Worm (Caenorhabditis elegans) whole organism, young adult: ENCODE results near the gene F38A5.2.
A peak's percentile ranks its signal among the peaks of the same experiment; 100 is the strongest.
"Not testable (repeated sequence)": the region's sequence is repeated elsewhere in the genome, so short reads cannot be mapped to it uniquely, and the experiment has no call there.

Experiments used
- F10E7.11 ChIP-seq: sonication (generic microtip); optimal IDR thresholded peaks from 2 replicates; lab custom pipeline; 2017; ENCODE audit warnings: mild to moderate bottlenecking, missing genetic modification characterization, moderate library complexity, missing compliant biosample characterization
- F33H1.4 ChIP-seq: fragments of 200-800 bp; sonication (Bioruptor generic); IDR thresholded peaks from 2 replicates; pipeline ENCODE4 v1.3.6; 2022; ENCODE audit warnings: missing genetic modification reagents, missing genetic modification characterization, missing compliant biosample characterization
- F49E8.2 ChIP-seq: sonication (generic microtip); optimal IDR thresholded peaks from 3 replicates; lab custom pipeline; 2017; ENCODE audit warnings: missing genetic modification characterization, mild to moderate bottlenecking, missing compliant biosample characterization, antibody characterized with exemption, moderate library complexity; ENCODE audit not compliant: insufficient read depth
- F52B5.7 ChIP-seq: sonication (generic microtip); optimal IDR thresholded peaks from 2 replicates; lab custom pipeline; 2016; ENCODE audit warnings: mild to moderate bottlenecking, missing genetic modification characterization, missing compliant biosample characterization
- F55B11.4 ChIP-seq: sonication (generic microtip); optimal IDR thresholded peaks from 2 replicates; lab custom pipeline; 2016; ENCODE audit warnings: missing compliant biosample characterization, missing genetic modification characterization, borderline replicate concordance; ENCODE audit not compliant: insufficient read depth
- Y53F4B.3 ChIP-seq: fragments of 200-800 bp; sonication (Bioruptor generic); IDR thresholded peaks from 2 replicates; pipeline ENCODE4 v1.3.6; 2022; ENCODE audit warnings: missing genetic modification reagents, missing genetic modification characterization, missing compliant biosample characterization
- Y53G8AR.9 ChIP-seq: fragments of 200-800 bp; sonication (Bioruptor generic); conservative IDR thresholded peaks from 2 replicates; pipeline ENCODE4 v1.3.6; 2022; ENCODE audit warnings: missing genetic modification reagents, missing genetic modification characterization, missing compliant biosample characterization
- Y67H2A.10 ChIP-seq: fragments of 200-800 bp; sonication (Bioruptor generic); conservative IDR thresholded peaks from 2 replicates; pipeline ENCODE4 v1.3.6; 2022; ENCODE audit warnings: missing genetic modification reagents, missing genetic modification characterization, missing compliant biosample characterization
- Y79H2A.3 ChIP-seq: fragments of 200-800 bp; sonication (Bioruptor generic); conservative IDR thresholded peaks from 2 replicates; pipeline ENCODE4 v1.3.6; 2022; ENCODE audit warnings: missing genetic modification reagents, missing genetic modification characterization, missing compliant biosample characterization
- akir-1 ChIP-seq: fragments of 200-800 bp; sonication (Bioruptor generic); optimal IDR thresholded peaks from 2 replicates; lab custom pipeline; 2018; ENCODE audit warnings: mild to moderate bottlenecking, missing genetic modification characterization, moderate library complexity, missing compliant biosample characterization
- aptf-2 ChIP-seq: fragments of 200-800 bp; sonication (Bioruptor generic); conservative IDR thresholded peaks from 2 replicates; pipeline ENCODE4 v1.3.6; 2022; ENCODE audit warnings: missing genetic modification reagents, missing genetic modification characterization, missing compliant biosample characterization
- athp-1 ChIP-seq: sonication (generic microtip); optimal IDR thresholded peaks from 2 replicates; lab custom pipeline; 2017; ENCODE audit warnings: mild to moderate bottlenecking, missing genetic modification characterization, missing compliant biosample characterization
- attf-3 ChIP-seq: fragments of 200-800 bp; sonication (Bioruptor generic); conservative IDR thresholded peaks from 2 replicates; pipeline ENCODE4 v1.3.6; 2022; ENCODE audit warnings: missing genetic modification reagents, missing genetic modification characterization, missing compliant biosample characterization
- attf-6 ChIP-seq: fragments of 200-800 bp; sonication (Bioruptor generic); IDR thresholded peaks from 2 replicates; pipeline ENCODE4 v1.3.6; 2022; ENCODE audit warnings: missing genetic modification reagents, missing genetic modification characterization, missing compliant biosample characterization
- bed-2 ChIP-seq: fragments of 200-800 bp; sonication (Bioruptor generic); IDR thresholded peaks from 2 replicates; pipeline ENCODE4 v1.3.6; 2022; ENCODE audit warnings: missing genetic modification reagents, missing genetic modification characterization, missing compliant biosample characterization
- cebp-1 ChIP-seq, 2 experiments: fragments of 200-800 bp in 1 of 2; sonication (Bioruptor generic) in 1 of 2; sonication (generic microtip) in 1 of 2; IDR thresholded peaks in 1 of 2; optimal IDR thresholded peaks in 1 of 2; 2 replicates each; pipeline versions ENCODE4 v1.3.6 to Lab custom; 2017 to 2022; ENCODE audit warnings: missing compliant biosample characterization in 2 of 2, missing genetic modification characterization in 2 of 2, mild to moderate bottlenecking in 1 of 2, missing genetic modification reagents in 1 of 2, moderate library complexity in 1 of 2
- cebp-2 ChIP-seq: fragments of 200-800 bp; sonication (Bioruptor generic); IDR thresholded peaks from 2 replicates; pipeline ENCODE4 v1.3.6; 2022; ENCODE audit warnings: missing genetic modification characterization, missing compliant biosample characterization
- ceh-58 ChIP-seq: fragments of 200-800 bp; sonication (Bioruptor generic); IDR thresholded peaks from 2 replicates; pipeline ENCODE4 v1.3.6; 2022; ENCODE audit warnings: missing genetic modification characterization, missing compliant biosample characterization
- ceh-91 ChIP-seq: fragments of 200-800 bp; sonication (Bioruptor generic); IDR thresholded peaks from 2 replicates; pipeline ENCODE4 v1.3.6; 2022; ENCODE audit warnings: missing genetic modification reagents, missing genetic modification characterization, missing compliant biosample characterization
- efl-1 ChIP-seq: fragments of 150-350 bp; optimal IDR thresholded peaks from 2 replicates; lab custom pipeline; 2014; ENCODE audit warnings: missing biosample characterization, missing genetic modification reagents, missing genetic modification characterization
- egl-44 ChIP-seq: fragments of 200-800 bp; sonication (Bioruptor generic); IDR thresholded peaks from 2 replicates; pipeline ENCODE4 v1.3.6; 2022; ENCODE audit warnings: missing genetic modification reagents, missing genetic modification characterization, missing compliant biosample characterization
- ets-4 ChIP-seq: fragments of 200-800 bp; sonication (Bioruptor generic); optimal IDR thresholded peaks from 2 replicates; lab custom pipeline; 2018; ENCODE audit warnings: mild to moderate bottlenecking, missing genetic modification characterization, missing compliant biosample characterization
- fkh-3 ChIP-seq: sonication (generic microtip); optimal IDR thresholded peaks from 2 replicates; lab custom pipeline; 2016; ENCODE audit warnings: mild to moderate bottlenecking, missing genetic modification characterization, missing compliant biosample characterization
- gei-17 ChIP-seq: fragments of 200-800 bp; sonication (Bioruptor generic); optimal IDR thresholded peaks from 2 replicates; lab custom pipeline; 2018; ENCODE audit warnings: mild to moderate bottlenecking, missing genetic modification characterization, missing compliant biosample characterization
- him-1 ChIP-seq: sonication (generic microtip); optimal IDR thresholded peaks from 2 replicates; lab custom pipeline; 2016; ENCODE audit warnings: missing genotype, missing genetic modification reagents, missing genetic modification characterization, missing compliant biosample characterization
- hlh-12 ChIP-seq: sonication (generic microtip); optimal IDR thresholded peaks from 2 replicates; lab custom pipeline; 2016; ENCODE audit warnings: missing genetic modification characterization, missing compliant biosample characterization
- hmg-20 ChIP-seq: fragments of 200-800 bp; sonication (Bioruptor generic); IDR thresholded peaks from 2 replicates; pipeline ENCODE4 v1.3.6; 2022; ENCODE audit warnings: missing genetic modification reagents, missing genetic modification characterization, missing compliant biosample characterization
- lin-35 ChIP-seq, 3 experiments: fragments of 150-350 bp in 2 of 3; sonication (generic microtip) in 1 of 3; optimal IDR thresholded peaks; 2 replicates each; lab custom pipeline; 2014 to 2018; ENCODE audit warnings: missing biosample characterization in 3 of 3, missing genetic modification characterization in 3 of 3, missing genetic modification reagents in 3 of 3
- lsy-27 ChIP-seq: sonication (generic microtip); optimal IDR thresholded peaks from 2 replicates; lab custom pipeline; 2017; ENCODE audit warnings: missing genetic modification characterization, mild to moderate bottlenecking, missing compliant biosample characterization, antibody characterized with exemption, missing genotype, borderline replicate concordance; ENCODE audit not compliant: insufficient read depth
- madf-3 ChIP-seq: fragments of 200-800 bp; sonication (Bioruptor generic); IDR thresholded peaks from 2 replicates; pipeline ENCODE4 v1.3.6; 2022; ENCODE audit warnings: missing genetic modification reagents, missing genetic modification characterization, missing compliant biosample characterization
- mcd-1 ChIP-seq: fragments of 200-800 bp; sonication (Bioruptor generic); IDR thresholded peaks from 2 replicates; pipeline ENCODE4 v1.3.6; 2022; ENCODE audit warnings: missing genetic modification reagents, missing genetic modification characterization, missing compliant biosample characterization
- mel-28 ChIP-seq: sonication (generic microtip); optimal IDR thresholded peaks from 2 replicates; lab custom pipeline; 2016; ENCODE audit warnings: borderline replicate concordance, mild to moderate bottlenecking, missing genetic modification characterization, missing compliant biosample characterization
- mxl-1 ChIP-seq: sonication (generic microtip); optimal IDR thresholded peaks from 2 replicates; lab custom pipeline; 2016; ENCODE audit warnings: missing genetic modification characterization, missing compliant biosample characterization
- nfya-1 ChIP-seq: sonication (generic microtip); optimal IDR thresholded peaks from 2 replicates; lab custom pipeline; 2017; ENCODE audit warnings: antibody characterized with exemption, missing compliant biosample characterization, missing genetic modification characterization, borderline replicate concordance; ENCODE audit not compliant: insufficient read depth
- rec-8 ChIP-seq, 2 experiments: sonication (generic microtip); optimal IDR thresholded peaks; 2 replicates each; lab custom pipeline; 2016; ENCODE audit warnings: mild to moderate bottlenecking in 2 of 2, missing genetic modification characterization in 2 of 2, missing genetic modification reagents in 2 of 2, missing genotype in 2 of 2, missing biosample characterization in 1 of 2, missing compliant biosample characterization in 1 of 2, moderate library complexity in 1 of 2
- rpc-1 ChIP-seq, 2 experiments: fragments of 150-350 bp in 1 of 2; sonication (generic microtip) in 1 of 2; optimal IDR thresholded peaks; 2 replicates each; lab custom pipeline; 2014 to 2018; ENCODE audit warnings: missing biosample characterization in 1 of 2, missing genetic modification characterization in 1 of 2, missing genetic modification reagents in 1 of 2, missing genotype in 1 of 2
- snpc-1.3 ChIP-seq: sonication (generic microtip); optimal IDR thresholded peaks from 2 replicates; lab custom pipeline; 2017; ENCODE audit warnings: missing genetic modification characterization, mild to moderate bottlenecking, missing compliant biosample characterization, antibody characterized with exemption, moderate library complexity, missing genotype, missing genetic modification reagents; ENCODE audit not compliant: insufficient read depth
- snpc-3.4 ChIP-seq: sonication (generic microtip); optimal IDR thresholded peaks from 2 replicates; lab custom pipeline; 2017; ENCODE audit warnings: missing genetic modification characterization, mild to moderate bottlenecking, missing compliant biosample characterization, antibody characterized with exemption, moderate library complexity, missing genotype, missing genetic modification reagents
- snpc-4 ChIP-seq, 5 experiments: fragments of 150-350 bp in 1 of 5; sonication (generic microtip) in 4 of 5; optimal IDR thresholded peaks; 2 replicates each; lab custom pipeline; 2014 to 2018; ENCODE audit warnings: missing genetic modification characterization in 5 of 5, missing biosample characterization in 3 of 5, antibody characterized with exemption in 2 of 5, mild to moderate bottlenecking in 2 of 5, missing compliant biosample characterization in 2 of 5, missing genotype in 2 of 5, moderate library complexity in 2 of 5, missing genetic modification reagents in 1 of 5
- tbp1 ChIP-seq: fragments of 200-800 bp; sonication (Bioruptor generic); optimal IDR thresholded peaks from 2 replicates; lab custom pipeline; 2018; ENCODE audit warnings: mild to moderate bottlenecking, missing genetic modification characterization, missing compliant biosample characterization
- tbx-9 ChIP-seq: sonication (generic microtip); optimal IDR thresholded peaks from 2 replicates; lab custom pipeline; 2016; ENCODE audit warnings: borderline replicate concordance, missing genetic modification characterization, inconsistent platforms, missing compliant biosample characterization
- ztf-25 ChIP-seq: fragments of 200-800 bp; sonication (Bioruptor generic); IDR thresholded peaks from 2 replicates; pipeline ENCODE4 v1.3.6; 2022; ENCODE audit warnings: missing genetic modification reagents, missing genetic modification characterization, missing compliant biosample characterization
- ztf-6 ChIP-seq: fragments of 200-800 bp; sonication (Bioruptor generic); IDR thresholded peaks from 2 replicates; pipeline ENCODE4 v1.3.6; 2022; ENCODE audit warnings: missing genetic modification reagents, missing genetic modification characterization, missing compliant biosample characterization

The F38A5.2 gene

DNA sequence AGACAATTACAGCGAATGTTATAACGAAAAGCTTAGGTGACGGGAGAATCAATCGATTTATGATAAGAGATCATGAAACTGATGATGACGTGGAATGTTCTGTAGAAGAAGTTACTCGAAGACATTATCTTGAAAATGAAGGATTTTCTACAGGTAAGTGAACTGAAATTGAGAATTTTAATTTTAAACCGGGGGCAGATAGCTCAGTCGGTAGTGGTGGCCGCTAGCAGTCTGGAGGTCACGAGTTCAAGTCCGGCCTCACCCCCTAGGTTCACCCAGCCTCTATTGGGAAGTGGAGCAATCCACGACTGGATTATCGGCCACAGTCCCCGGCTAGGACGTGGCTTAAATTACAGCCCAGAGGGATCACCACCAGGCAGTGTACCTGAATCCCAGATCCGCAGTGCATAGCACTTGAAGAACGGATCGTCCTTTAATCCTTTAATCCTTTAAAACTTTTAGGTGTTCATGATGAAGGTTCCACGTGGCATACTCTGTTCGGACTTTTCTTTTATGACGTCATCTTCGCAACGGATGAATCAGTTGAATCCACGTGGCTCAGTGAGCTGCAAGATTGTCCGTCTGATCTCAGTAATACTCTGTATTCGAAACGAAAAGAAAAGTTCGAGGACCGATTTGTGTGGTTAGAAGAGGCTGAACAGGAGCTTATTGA lies 33.7 kb downstream of the F38A5.2 start:
- TF ChIP-seq rpc-1 (optimal IDR thresholded peaks at IDR 0.05; lab: Kevin White, UChicago); snpc-4 (GFP tag; optimal IDR thresholded peaks at IDR 0.05; lab: Kevin White, UChicago): not testable (repeated sequence)
- peak; percentile 57 for TF ChIP-seq rpc-1 (tag; optimal IDR thresholded peaks at IDR 0.05; lab: Kevin White, UChicago)
- TF ChIP-seq snpc-4 (tag; optimal IDR thresholded peaks at IDR 0.05; lab: Kevin White, UChicago), result peak in 1 of 4 experiments; percentile 5

DNA sequence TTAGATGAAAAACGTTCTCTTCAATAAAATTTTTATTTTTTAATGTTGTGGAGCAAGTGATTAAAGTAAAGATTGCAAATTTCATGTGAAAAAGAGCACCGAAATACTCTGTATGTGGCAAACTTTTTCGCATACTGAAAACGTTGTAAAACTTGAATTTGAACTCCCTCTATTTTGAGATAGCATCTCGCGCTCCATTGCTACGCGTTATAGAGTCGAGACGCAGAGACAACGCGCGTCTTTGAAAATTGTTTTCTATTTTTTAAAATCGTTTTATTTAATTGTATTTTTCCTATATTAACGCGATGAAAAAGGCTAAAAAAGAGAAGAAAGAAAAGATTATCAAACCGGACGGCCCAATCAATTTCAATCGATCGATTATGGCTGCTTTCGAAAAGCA lies 36.6 kb downstream of the F38A5.2 start, which contains the start of gene fan-1:
Gene fan-1, plus strand, starts transcription at position 78 of the 400 bp plus-strand sequence.
- TF ChIP-seq tbx-9 (tag; lab: Kevin White, UChicago) (no peak), him-1 (no peak), attf-6 (no peak), aptf-2 (no peak), hmg-20 (GFP tag; lab: Robert Waterston, UW) (no peak), hlh-12 (tag; lab: Kevin White, UChicago) (no peak), Y53G8AR.9 (GFP tag; lab: Robert Waterston, UW) (no peak), tbp1 (GFP tag; lab: Kevin White, UChicago) (peak; percentile 26), Y79H2A.3 (GFP tag; lab: Robert Waterston, UW) (no peak), gei-17 (GFP tag; lab: Kevin White, UChicago) (no peak), Y67H2A.10 (GFP tag; lab: Robert Waterston, UW) (no peak), rec-8 (tag; optimal IDR thresholded peaks at IDR 0.05; lab: Kevin White, UChicago) (no peak), bed-2 (GFP tag; lab: Robert Waterston, UW) (no peak), F52B5.7 (tag; lab: Kevin White, UChicago) (no peak), Y53F4B.3 (no peak), ceh-91 (GFP tag; lab: Robert Waterston, UW) (no peak), akir-1 (GFP tag; lab: Kevin White, UChicago) (no peak), F49E8.2 (tag; lab: Kevin White, UChicago) (no peak), attf-3 (GFP tag; lab: Robert Waterston, UW) (no peak), cebp-2 (GFP tag; lab: Robert Waterston, UW) (no peak), F55B11.4 (tag; lab: Kevin White, UChicago) (no peak), cebp-1 (GFP tag; IDR thresholded peaks at IDR 0.05; lab: Robert Waterston, UW) (no peak), cebp-1 (tag; optimal IDR thresholded peaks at IDR 0.05; lab: Kevin White, UChicago) (peak; percentile 37), lsy-27 (tag; lab: Kevin White, UChicago) (no peak), mel-28 (no peak), madf-3 (GFP tag; lab: Robert Waterston, UW) (no peak), snpc-3.4 (peak; percentile 37), egl-44 (GFP tag; lab: Robert Waterston, UW) (no peak), ztf-6 (GFP tag; lab: Robert Waterston, UW) (no peak), mcd-1 (peak; percentile 87), efl-1 (GFP tag; lab: Kevin White, UChicago) (peak; percentile 72), ztf-25 (GFP tag; lab: Robert Waterston, UW) (no peak), F33H1.4 (peak; percentile 18; the same call in 1 of the 2 replicates), snpc-1.3 (peak; percentile 27), fkh-3 (tag; lab: Kevin White, UChicago) (no peak), ceh-58 (GFP tag; lab: Robert Waterston, UW) (no peak), mxl-1 (no peak), lin-35 (GFP tag; optimal IDR thresholded peaks at IDR 0.05; lab: Kevin White, UChicago) (peak in 1 of 3 experiments; percentile 90), ets-4 (no peak), F10E7.11 (tag; lab: Kevin White, UChicago) (no peak), nfya-1 (tag; lab: Kevin White, UChicago) (no peak), athp-1 (tag; lab: Kevin White, UChicago) (no peak)
